Worm (Caenorhabditis elegans) whole organism, dauer: ENCODE data around the gene ubc-21.

Experiments used
- unc-62 ChIP-seq: sonication (generic microtip); optimal IDR thresholded peaks from 2 replicates; lab custom pipeline; 2017; ENCODE audit warnings: missing biosample characterization, missing genetic modification reagents, missing genetic modification characterization

ubc-21 gene

DNA sequence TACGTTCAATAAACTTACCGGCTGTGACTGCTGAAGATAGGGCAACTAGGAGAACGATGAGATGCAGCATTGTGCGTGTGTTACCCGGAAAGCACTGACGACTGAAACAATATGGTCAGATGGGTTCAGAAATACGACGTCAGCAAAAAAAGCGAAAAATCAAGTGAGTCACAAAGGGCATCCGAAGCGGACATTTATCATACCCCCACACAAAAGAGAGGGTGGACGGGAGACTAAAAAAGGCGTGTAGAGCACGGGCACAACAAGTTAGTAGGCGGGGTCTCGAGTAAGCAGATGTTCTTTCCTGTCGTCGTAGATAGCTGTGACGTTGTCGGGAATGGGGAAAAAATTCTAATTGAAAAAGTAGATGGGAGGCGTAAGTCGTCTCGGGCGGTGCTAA, 49.9 kb downstream of the ubc-21 start, which contains the start of gene nlp-14:
Gene nlp-14 (minus strand): TSS at position 101 of the 400 bp plus-strand sequence.
- no peak for TF ChIP-seq unc-62 (GFP tag; lab: Kevin White, UChicago)

DNA sequence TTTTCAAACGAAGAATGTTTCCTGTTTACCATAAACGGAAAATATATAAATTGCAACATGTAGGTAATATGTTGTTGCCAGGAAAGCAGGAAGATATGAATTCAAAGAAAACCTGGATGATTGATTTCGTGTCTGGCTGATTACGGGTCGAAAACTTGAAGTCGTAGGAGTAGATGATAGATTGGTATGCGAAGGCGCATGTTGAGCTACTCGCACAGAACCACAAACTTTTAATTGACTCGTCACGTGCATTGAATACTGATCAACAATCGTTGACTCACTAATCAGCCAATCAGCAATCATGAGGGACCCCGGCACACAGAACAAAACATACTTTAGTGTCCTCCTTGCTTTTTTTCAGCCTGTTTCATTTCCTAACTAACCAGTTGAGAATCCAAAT, 51.8 kb downstream of the ubc-21 start:
- TF ChIP-seq unc-62 (GFP tag; lab: Kevin White, UChicago), result no peak
